Fruit fly (Drosophila melanogaster) whole organism, larva: Measurements from ENCODE around the gene Edg78E.

ENCODE experiments used
- noc ChIP-seq: fragments of 200-800 bp; sonication (Bioruptor generic); optimal IDR thresholded peaks from 3 replicates; lab custom pipeline; 2019; ENCODE audit warnings: missing biosample characterization, mild to moderate bottlenecking, missing genetic modification characterization, moderate library complexity

Gene Edg78E

DNA sequence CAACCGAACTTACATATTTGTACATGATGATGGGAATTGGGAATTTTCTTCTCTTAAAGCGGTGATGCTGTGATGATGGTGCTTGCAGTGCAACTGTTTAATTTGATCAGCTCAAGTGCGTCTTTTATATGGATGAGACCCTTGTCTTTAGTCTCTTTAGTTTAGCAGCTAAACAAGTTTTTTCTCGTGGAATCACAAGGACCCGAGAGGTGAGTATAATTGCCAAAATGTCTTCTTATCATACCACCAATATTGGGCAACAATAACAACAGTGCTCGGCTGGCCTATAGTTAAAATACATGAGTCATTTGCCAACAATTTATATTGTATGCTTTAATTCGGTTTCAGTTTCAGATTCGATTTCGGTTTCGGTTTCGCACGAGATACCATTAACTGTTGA is at the start of gene Edg78E:
Edg78E (minus strand) TSS at position 101 of the 400 bp plus-strand sequence.
- TF ChIP-seq noc: no peak

DNA sequence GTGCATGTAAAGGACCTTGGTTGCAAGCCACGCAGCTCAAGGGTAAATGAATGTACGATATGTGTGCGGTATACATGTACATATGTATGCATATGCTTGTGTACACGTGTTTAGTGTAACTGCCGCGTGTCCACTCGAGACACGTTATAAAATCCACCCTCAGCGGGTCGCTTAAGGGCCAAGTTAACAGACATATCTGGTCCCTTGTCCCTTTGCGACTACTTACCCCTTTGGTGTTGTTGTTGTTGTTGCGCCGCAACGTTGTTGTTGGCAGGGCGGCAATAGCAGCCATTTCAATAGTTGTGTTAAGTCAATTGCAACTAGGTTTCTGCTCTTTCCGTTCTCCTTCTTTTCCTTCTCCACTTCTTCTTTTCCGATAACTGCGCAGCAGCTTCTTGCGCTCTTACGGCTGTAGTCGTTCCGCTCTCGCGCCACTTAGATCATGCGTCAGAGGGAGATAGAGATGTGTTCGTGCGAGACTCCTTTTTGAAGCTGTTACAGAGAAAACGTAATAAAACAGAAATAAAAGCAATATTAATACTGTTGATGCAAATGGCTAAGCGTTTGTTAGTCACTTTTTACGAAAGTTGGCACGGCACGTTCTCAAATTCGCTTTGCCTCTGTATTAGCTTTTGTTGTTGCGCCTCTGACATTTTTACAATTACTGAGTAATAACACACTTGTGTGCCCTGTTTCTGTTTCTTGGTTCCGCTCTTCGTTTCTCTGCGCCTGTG is 49.0 kb upstream of the Edg78E start:
- no peak for TF ChIP-seq noc

DNA sequence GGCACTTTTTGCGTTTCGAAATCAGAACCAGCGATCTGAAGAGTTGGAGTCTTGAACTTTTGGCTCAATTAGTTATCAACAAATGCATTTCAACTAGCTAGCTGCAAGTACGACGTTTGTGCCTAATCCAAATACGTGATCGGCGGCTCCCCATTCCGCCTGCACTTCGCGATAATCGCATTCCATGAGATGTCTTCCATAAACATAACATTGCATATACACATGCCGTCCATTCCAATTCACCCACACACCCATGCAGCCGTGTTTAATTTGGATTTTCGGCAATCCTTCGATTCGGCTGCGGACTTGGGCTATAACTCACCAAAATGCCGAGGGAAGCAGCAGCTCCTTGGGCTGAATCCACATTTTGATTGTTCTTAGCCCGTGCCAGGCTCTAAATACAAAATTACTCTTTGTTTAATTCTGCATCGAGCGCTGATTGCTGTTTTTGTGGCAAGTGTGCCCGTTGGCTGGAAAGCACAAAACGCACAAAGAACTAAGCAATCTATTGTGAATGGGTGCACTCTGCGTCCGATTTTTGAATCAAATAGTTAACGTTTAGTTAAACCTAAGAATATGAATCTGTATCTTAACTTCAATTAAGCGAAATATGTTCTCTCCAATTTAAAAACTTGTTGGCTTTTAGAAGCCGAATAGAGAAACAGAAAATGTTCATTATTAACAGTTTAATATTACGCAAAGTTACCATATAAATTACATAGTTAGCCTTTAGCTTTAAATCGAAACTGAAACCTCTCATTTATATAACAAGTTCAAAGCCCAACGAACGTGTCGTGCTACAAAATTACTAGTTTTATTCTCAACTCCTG is 45.9 kb upstream of the Edg78E start, which contains the start of the genes Tbc1d8-9 and CG32436:
Tbc1d8-9 (minus strand) TSS at position 463 of the 830 bp plus-strand sequence.
CG32436 (plus strand) TSS at position 780 of the 830 bp plus-strand sequence.
- TF ChIP-seq noc: no peak

DNA sequence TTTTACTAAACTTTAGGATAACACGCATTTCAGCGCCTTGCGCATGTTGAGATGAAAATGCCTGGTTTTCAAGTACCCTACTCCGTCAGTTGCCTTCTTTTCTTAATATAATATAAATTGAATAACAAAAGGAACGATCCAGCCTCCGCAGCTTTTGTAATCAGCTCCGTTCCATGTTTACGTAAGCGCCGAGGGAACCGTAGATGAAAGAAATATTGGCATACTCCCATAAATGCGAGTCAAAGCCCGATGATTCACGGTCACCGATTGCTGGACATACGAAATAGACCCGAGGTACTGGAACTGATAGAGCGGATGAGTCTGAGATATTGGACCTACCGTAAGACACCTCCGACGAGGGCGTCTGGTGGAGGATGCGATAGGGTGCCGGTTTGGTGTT is 45.0 kb upstream of the Edg78E start:
- TF ChIP-seq noc: no peak

DNA sequence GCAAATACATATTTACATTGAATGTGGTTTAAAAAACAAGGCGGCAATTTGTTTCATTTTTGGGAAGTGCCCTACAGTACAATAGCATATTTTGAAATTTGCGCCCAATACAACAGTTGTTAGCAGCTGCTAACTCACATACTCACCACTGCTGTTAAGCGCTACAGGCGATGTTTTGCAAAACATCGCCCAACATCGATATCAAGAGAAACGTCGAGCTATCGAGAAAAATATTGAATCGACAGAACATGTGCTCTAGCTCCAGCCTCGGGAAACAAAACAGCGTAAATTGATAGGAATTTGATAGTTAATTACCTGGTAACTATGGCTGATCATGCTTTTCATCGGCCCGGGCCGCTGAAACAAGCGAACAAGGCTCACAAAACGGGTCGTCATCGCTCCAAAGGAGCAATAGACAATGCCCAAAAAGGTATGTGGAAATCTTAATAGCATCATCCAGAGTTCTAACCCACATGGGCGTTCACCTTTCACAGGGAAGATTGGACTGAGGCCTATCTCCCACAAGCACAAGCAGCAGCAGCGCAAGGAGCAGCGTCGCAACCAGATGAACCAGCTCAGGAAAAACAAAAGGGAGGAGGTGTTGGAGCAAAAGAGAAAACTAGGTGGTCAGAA is 37.5 kb upstream of the Edg78E start, which contains the start of gene Tsr1:
Tsr1 (plus strand) TSS at position 217 of the 633 bp plus-strand sequence.
- TF ChIP-seq noc: no peak

DNA sequence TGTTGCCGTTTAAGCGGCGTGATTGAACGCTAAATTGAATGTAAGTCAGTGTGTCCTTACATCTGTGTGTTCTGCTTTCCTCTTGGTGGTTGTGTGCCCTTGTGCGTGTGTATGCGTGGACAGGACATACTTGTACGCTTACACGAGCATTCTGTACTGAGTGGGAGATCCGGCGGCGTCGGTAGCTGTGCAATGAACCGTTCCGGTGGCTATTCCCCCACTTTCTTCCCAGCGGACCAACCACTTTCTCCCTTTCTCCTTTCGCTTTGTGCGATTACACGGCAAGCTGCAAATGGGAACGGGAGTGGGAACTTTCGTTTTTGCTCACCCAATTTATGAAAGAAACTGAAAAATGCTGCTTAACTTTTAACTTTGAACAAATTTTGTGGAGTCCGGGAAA is 27.1 kb upstream of the Edg78E start:
- TF ChIP-seq noc: no peak

DNA sequence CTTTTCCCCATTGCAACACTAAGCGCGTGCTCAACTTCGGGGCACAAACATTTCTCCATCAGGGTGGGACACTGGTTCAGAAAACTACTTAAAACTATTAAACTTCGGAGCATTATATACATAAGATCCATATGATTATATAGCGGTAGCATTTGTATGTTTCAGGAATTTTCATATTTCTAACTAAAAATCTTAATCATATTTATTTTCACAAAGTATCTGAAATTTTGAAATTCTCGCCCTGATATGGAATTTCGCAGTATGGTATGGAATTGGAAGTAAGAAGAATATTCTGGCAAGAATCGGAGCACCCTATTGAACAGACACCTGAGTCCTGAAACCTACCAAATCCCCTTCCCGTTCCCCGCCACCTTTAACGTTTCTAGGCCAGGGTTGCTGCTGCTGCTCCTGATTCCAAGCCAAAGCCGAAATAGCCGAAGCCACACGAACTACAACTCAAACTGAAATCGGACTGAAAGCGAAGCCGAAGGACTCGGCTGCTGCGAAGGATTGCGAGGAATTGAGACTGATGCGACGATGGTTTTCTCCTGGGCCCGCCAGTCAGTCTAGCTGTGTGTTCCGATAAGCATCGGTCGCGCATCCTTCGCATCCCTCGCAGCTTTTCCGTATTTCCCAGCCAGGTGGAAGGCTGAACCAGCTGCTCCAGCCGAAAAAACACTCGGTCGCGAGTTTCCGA is 24.4 kb upstream of the Edg78E start:
- TF ChIP-seq noc: no peak

DNA sequence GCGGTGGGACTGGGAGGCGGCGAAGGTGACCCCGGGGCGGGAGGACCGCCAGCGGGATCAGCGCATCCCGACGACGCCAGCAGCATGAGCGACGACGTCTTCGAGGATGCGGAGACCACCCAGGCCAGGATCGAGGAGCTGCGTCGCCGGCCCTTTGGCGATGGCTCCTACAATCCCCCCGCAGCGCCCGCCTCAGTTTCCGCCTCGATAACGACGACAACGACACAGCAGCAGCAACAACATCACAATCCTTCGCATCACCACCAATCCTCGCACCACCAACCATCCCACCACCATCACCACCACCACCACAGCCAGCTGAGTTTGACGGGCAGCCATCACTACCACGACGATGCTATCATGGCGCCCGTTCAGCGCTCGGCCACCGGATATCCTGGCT is 22.4 kb upstream of the Edg78E start:
- no peak for TF ChIP-seq noc

DNA sequence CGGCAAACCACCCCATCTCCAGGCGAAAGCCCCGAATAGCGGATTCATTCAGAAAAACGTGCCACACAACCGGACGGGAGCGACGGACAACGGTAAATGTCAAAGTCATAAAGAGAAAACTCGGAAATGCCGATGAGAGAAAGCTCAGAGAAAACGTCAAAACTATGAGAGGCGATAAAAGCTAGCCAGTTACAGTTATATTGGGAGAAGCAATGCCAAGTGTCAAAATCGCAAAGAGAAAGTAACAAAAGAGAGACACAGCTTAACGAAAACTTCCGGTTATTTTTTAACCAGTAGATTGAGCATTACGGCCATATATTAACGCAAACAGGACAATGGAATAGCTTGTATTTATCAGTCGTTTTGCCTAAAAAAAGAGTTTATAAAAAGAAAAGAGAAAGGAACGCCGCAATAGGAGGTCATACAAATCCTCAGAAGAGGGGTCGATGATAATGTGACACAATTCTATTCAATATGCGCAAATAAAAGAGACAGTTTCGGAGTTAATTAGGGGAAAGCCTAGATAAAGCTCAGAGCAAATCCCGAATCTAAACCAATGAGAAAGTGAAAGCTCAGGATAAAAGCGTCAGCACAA is 21.8 kb upstream of the Edg78E start:
- TF ChIP-seq noc: no peak

DNA sequence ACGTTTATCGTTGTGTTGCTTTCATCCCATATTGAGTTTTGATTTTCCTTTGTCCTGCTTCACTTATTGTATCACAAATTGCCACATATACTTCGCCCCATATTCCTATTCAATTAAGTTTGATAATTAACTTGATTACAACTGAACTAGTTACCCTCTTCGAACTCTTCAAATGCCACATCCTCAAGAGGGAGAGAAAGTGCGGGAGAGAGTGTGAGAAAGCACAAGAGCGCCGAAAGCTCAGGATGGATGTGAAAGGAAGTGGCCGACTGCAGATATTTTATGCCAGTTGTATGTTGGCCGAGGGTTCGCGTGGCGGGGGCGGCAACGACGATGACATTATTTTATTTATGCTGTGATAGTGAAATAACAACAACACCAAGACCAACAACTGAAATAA is 20.9 kb upstream of the Edg78E start, which contains the start of gene Rab26:
Rab26 (plus strand) TSS at position 301 of the 400 bp plus-strand sequence.
- no peak for TF ChIP-seq noc

DNA sequence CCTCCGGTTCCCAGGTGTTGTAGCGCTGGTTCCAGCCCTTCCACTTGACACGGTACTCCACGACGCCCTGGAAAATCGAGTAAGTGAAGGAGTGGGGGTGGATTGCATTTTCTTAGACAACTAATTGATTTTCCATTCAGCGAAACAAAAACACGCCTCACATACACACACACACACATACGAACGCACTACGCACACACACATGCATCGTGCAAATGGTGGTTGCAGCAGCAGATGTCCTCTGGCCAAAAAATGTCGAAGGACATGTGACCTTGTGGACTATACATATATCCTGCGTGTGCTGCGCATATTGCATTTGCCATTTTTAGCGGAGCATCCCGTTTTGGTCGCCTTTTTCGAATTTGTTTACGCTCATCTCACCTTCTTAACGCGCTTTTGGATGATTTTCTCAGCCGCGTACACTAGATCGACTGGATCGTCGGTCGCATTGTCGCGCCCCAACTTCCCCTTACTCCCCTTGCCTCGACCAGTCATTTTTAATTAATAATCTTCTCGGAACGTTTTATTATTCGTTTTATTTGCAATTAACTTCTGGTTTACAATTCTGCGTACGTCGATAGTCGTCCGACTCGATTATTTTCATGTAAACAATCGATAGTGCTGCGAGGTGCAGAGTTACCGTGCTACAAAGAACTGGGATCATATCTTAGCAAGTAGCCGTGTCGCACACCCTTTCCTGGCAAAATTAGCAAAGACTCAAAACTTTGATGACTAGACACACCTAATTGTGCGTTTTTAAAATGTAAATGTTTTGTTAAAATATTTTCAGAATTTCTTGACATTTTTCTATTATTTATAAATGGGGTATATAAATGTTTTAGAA is 20.0 kb upstream of the Edg78E start, which contains the start of gene Pc:
Pc (minus strand) TSS at position 605 of the 844 bp plus-strand sequence.
- TF ChIP-seq noc: no peak

DNA sequence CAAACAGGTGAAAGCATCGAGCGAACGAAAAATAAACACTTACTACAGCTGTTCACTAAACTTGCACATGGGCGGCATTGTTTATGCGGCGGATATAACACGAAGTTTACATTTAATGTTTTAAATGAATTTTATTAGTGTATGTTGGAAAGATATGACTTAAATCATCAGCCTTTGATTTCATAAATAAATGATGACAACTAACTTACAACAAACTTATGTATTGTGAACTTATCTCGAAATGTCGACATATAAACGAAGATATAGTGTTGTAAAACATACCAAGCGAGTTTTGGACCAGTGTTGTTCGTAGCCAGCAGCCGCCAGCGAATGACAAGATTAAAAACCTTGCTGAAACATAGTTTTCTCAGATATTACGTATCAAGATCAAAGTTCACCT is 6.8 kb upstream of the Edg78E start, which contains the start of the genes CG11309 and CG7632:
CG11309 (minus strand) TSS at position 259 of the 400 bp plus-strand sequence.
CG7632 (plus strand) TSS at position 298 of the 400 bp plus-strand sequence.
- peak; percentile 100 for TF ChIP-seq noc

DNA sequence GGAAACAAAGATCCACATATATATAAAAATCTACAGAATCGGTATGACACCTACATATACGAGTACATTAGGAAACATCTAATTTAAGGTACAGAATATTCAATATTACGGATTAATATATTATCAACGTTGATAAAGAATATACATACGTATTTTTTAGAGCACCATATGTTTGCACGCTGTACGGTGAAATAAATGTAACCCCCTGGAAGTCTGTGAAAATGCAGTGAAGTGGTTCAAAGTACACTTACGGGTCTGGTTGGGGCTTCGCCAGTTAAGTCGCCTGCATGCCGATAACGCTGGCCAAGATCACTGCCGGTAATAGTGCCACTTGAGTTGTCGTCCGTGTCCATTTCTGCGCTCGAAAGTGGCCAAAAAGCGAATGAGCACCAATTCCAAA is 6.1 kb upstream of the Edg78E start:
- TF ChIP-seq noc: no peak

DNA sequence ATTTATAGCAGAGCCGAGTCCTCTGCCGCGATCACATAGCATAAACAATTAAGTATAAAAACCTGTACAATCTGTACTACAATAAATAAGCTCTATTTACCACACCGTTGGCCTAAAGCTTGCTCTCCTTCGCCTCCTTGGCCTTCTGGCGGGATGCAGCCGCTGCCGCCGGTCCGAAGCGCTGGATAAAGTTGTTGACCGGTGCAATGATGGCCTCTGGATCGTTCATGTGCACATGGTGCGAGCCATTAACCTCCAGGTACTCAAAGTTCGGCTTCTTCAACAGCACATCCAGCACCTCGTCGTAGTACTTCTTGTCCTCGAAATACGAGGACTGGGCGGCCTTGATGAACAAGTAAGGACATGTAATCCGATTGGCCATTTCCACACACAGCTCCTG is 4.9 kb upstream of the Edg78E start:
- no peak for TF ChIP-seq noc
